Worm (Caenorhabditis elegans) whole organism, midembryonic: ENCODE data around the gene srj-55.

ENCODE experiments used
- T22C8.4 ChIP-seq: fragments of 200-800 bp; sonication (Bioruptor generic); IDR thresholded peaks from 2 replicates; pipeline ENCODE4 v1.3.6; 2022; ENCODE audit warnings: missing genetic modification characterization, missing compliant biosample characterization
- cog-1 ChIP-seq: sonication (generic microtip); optimal IDR thresholded peaks from 2 replicates; lab custom pipeline; 2016; ENCODE audit warnings: missing genetic modification characterization, missing compliant biosample characterization
- flt-1 ChIP-seq: fragments of 200-800 bp; sonication (Bioruptor generic); IDR thresholded peaks from 2 replicates; pipeline ENCODE4 v1.3.6; 2022; ENCODE audit warnings: missing genetic modification characterization, missing compliant biosample characterization
- klf-2 ChIP-seq: fragments of 200-800 bp; sonication (Bioruptor generic); conservative IDR thresholded peaks from 2 replicates; pipeline ENCODE4 v1.3.6; 2022; ENCODE audit warnings: missing genetic modification reagents, missing genetic modification characterization, missing compliant biosample characterization
- med-1 ChIP-seq: sonication (generic microtip); optimal IDR thresholded peaks from 2 replicates; lab custom pipeline; 2017; ENCODE audit warnings: missing genetic modification characterization, mild to moderate bottlenecking, missing compliant biosample characterization, antibody characterized with exemption, missing genetic modification reagents; ENCODE audit not compliant: insufficient read depth
- ref-1 ChIP-seq: fragments of 200-800 bp; sonication (Bioruptor generic); conservative IDR thresholded peaks from 2 replicates; pipeline ENCODE4 v1.3.6; 2022; ENCODE audit warnings: missing genetic modification reagents, missing genetic modification characterization, missing compliant biosample characterization
- tab-1 ChIP-seq: fragments of 200-800 bp; sonication (Bioruptor generic); IDR thresholded peaks from 2 replicates; pipeline ENCODE4 v1.3.6; 2022; ENCODE audit warnings: missing genetic modification characterization, missing compliant biosample characterization
- ztf-23 ChIP-seq: fragments of 200-800 bp; sonication (Bioruptor generic); IDR thresholded peaks from 2 replicates; pipeline ENCODE4 v1.3.6; 2022; ENCODE audit warnings: missing genetic modification reagents, missing genetic modification characterization, missing compliant biosample characterization
- ztf-29 ChIP-seq: fragments of 200-800 bp; sonication (Bioruptor generic); IDR thresholded peaks from 2 replicates; pipeline ENCODE4 v1.3.6; 2022; ENCODE audit warnings: missing genetic modification reagents, missing genetic modification characterization, missing compliant biosample characterization

ce11 chrV:2876188-2876831, 18.6 kb upstream of the srj-55 start:
- no peak for TF ChIP-seq T22C8.4 (GFP tag; lab: Robert Waterston, UW)
- TF ChIP-seq ztf-29 = no peak
- TF ChIP-seq med-1 (GFP tag; lab: Kevin White, UChicago) = no peak
- TF ChIP-seq ztf-23 (GFP tag; lab: Robert Waterston, UW) = no peak
- no peak for TF ChIP-seq ref-1 (GFP tag; lab: Robert Waterston, UW)
- no peak for TF ChIP-seq flt-1 (GFP tag; lab: Robert Waterston, UW)
- TF ChIP-seq klf-2 (GFP tag; lab: Robert Waterston, UW) = no peak
- TF ChIP-seq cog-1 (tag; lab: Kevin White, UChicago) = no peak
- no peak for TF ChIP-seq tab-1 (GFP tag; lab: Robert Waterston, UW)
